Fruit fly (Drosophila melanogaster): Measurements from ENCODE around the gene CG33178.
A peak's percentile ranks its signal among the peaks of the same experiment; 100 is the strongest.

dm6 chrX:15084580-15085138 lies 2.0 kb downstream of the CG33178 start, which contains the start of gene Cox17:
- TF ChIP-seq CG1620 (GFP tag; optimal IDR thresholded peaks at IDR 0.05) (peak; percentile 80), tj (GFP tag; optimal IDR thresholded peaks at IDR 0.05) (peak; percentile 68), kay (GFP tag; ENCODE audit: borderline replicate concordance) (peak; percentile 93), CG12768 (GFP tag; optimal IDR thresholded peaks at IDR 0.05) (peak; percentile 67), ovo (GFP tag; optimal IDR thresholded peaks at IDR 0.05) (peak; percentile 85), CG7045 (GFP tag; optimal IDR thresholded peaks at IDR 0.05) (peak; percentile 50), CG14711 (tag; optimal IDR thresholded peaks at IDR 0.05) (peak; percentile 97)
